Worm (Caenorhabditis elegans) whole organism, early embryonic: ENCODE results near the gene nlp-48.

ENCODE experiments used
- F13C5.2 ChIP-seq: sonication (generic microtip); optimal IDR thresholded peaks from 2 replicates; lab custom pipeline; 2017; ENCODE audit warnings: mild to moderate bottlenecking, missing genetic modification characterization, inconsistent platforms, missing compliant biosample characterization
- ama-1 ChIP-seq: fragments of 150-350 bp; optimal IDR thresholded peaks from 2 replicates; lab custom pipeline; 2014
- ceh-13 ChIP-seq: fragments of 200-800 bp; sonication (Bioruptor generic); optimal IDR thresholded peaks from 2 replicates; lab custom pipeline; 2018; ENCODE audit warnings: mild to moderate bottlenecking, missing genetic modification characterization, missing compliant biosample characterization
- flt-1 ChIP-seq: fragments of 200-800 bp; sonication (Bioruptor generic); IDR thresholded peaks from 2 replicates; pipeline ENCODE4 v1.3.6; 2022; ENCODE audit warnings: missing genetic modification characterization, missing compliant biosample characterization
- hmbx-1 ChIP-seq: sonication (generic microtip); optimal IDR thresholded peaks from 2 replicates; lab custom pipeline; 2016; ENCODE audit warnings: mild to moderate bottlenecking, missing genetic modification characterization, missing compliant biosample characterization
- hmg-4 ChIP-seq: fragments of 200-800 bp; sonication (Bioruptor generic); optimal IDR thresholded peaks from 2 replicates; lab custom pipeline; 2018; ENCODE audit warnings: mild to moderate bottlenecking, missing genetic modification characterization, missing compliant biosample characterization
- pes-1 ChIP-seq: fragments of 200-800 bp; sonication (Bioruptor generic); IDR thresholded peaks from 2 replicates; pipeline ENCODE4 v1.3.6; 2022; ENCODE audit warnings: missing genetic modification reagents, missing genetic modification characterization, missing compliant biosample characterization

DNA sequence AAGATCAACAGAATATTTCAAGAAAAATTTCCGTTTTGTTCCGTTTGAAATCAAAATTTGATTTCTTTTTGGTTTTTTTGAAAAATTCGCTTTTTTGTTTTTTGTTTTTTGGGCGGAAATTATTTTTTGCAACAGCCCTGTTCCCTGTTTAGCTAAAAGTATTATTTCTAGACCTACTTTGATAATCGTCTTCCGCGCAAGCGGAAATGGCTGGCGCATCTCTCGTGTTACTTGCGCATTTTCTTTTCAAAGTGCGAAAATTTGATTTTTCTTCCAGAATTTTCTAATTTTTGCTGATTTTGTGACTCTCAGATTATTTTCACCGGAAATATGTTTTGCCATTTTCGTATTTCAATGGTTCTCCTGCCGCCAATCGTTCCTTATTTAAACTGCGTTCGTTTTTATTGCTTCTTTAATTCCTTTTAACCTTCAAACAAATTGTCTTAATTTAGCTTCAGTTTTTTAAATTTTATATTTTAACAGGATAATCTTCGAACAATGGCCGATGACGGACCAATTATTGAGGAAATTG lies 32.7 kb upstream of the nlp-48 start, which contains the start of gene cpar-1:
- TF ChIP-seq ama-1 (lab: Kevin White, UChicago) = no peak
- no peak for TF ChIP-seq flt-1 (GFP tag; lab: Robert Waterston, UW)
- no peak for TF ChIP-seq ceh-13 (GFP tag; lab: Kevin White, UChicago)
- TF ChIP-seq F13C5.2 (tag; lab: Kevin White, UChicago) = no peak
- no peak for TF ChIP-seq pes-1
- no peak for TF ChIP-seq hmbx-1 (tag; lab: Kevin White, UChicago)
- no peak for TF ChIP-seq hmg-4 (GFP tag; lab: Kevin White, UChicago)
